Fruit fly (Drosophila melanogaster): ENCODE results near the gene CG44001.
A peak's percentile ranks its signal among the peaks of the same experiment; 100 is the strongest.

Gene CG44001

dm6 chr2L:5044892-5045619 is 2.0 kb downstream of the CG44001 start (continued):
- TF ChIP-seq lz (GFP tag; optimal IDR thresholded peaks at IDR 0.05) (peak; percentile 40), Sox102F (GFP tag; optimal IDR thresholded peaks at IDR 0.05) (peak; percentile 55), CG6163 (GFP tag; IDR thresholded peaks at IDR 0.05) (peak; percentile 59), Blimp-1 (GFP tag; optimal IDR thresholded peaks at IDR 0.05) (no peak), Ets96B (tag; optimal IDR thresholded peaks at IDR 0.05) (no peak), Eip93F (GFP tag; optimal IDR thresholded peaks at IDR 0.05) (peak; percentile 30), CG11762 (GFP tag; optimal IDR thresholded peaks at IDR 0.05; ENCODE audit: insufficient read depth) (no peak), CG6792 (GFP tag; optimal IDR thresholded peaks at IDR 0.05) (peak; percentile 11), CG10631 (GFP tag; optimal IDR thresholded peaks at IDR 0.05) (peak; percentile 57), Hr38 (GFP tag; optimal IDR thresholded peaks at IDR 0.05) (no peak), salr (GFP tag; optimal IDR thresholded peaks at IDR 0.05) (peak in 1 of 2 experiments; percentile 35), achi (GFP tag; optimal IDR thresholded peaks at IDR 0.05) (peak; percentile 58), CG9139 (GFP tag; optimal IDR thresholded peaks at IDR 0.05) (peak; percentile 7), OdsH (GFP tag; optimal IDR thresholded peaks at IDR 0.05) (peak; percentile 65), CG8119 (GFP tag; IDR thresholded peaks at IDR 0.05) (peak; percentile 42; the same call in 1 of the 3 replicates), CG16779 (tag; optimal IDR thresholded peaks at IDR 0.05) (peak; percentile 38), topi (GFP tag; optimal IDR thresholded peaks at IDR 0.05) (peak; percentile 37), CG32006 (GFP tag; optimal IDR thresholded peaks at IDR 0.05) (peak; percentile 70), spab (GFP tag; optimal IDR thresholded peaks at IDR 0.05) (no peak), ss (GFP tag; optimal IDR thresholded peaks at IDR 0.05) (peak in 1 of 2 experiments; percentile 28), Hr39 (GFP tag; optimal IDR thresholded peaks at IDR 0.05) (peak; percentile 37), Gug (GFP tag; IDR thresholded peaks at IDR 0.05) (peak; percentile 18; the same call in 1 of the 2 replicates), cyc (GFP tag; optimal IDR thresholded peaks at IDR 0.05) (peak; percentile 40), acj6 (GFP tag; optimal IDR thresholded peaks at IDR 0.05) (peak; percentile 36), CG34406 (GFP tag; optimal IDR thresholded peaks at IDR 0.05) (peak; percentile 11), Met (GFP tag; optimal IDR thresholded peaks at IDR 0.05) (peak; percentile 66)

- TF ChIP-seq Eip78C (GFP tag) (peak; percentile 32), CG6854 (GFP tag; optimal IDR thresholded peaks at IDR 0.05) (no peak)
Observed at dm6 chr2L:5046261-5046660, 3.2 kb downstream of the CG44001 start.

dm6 chr2L:5049974-5050373 is 6.9 kb downstream of the CG44001 start:
- no peak for TF ChIP-seq acj6 (GFP tag; optimal IDR thresholded peaks at IDR 0.05)
- peak; percentile 58 for TF ChIP-seq CG1621 (tag; optimal IDR thresholded peaks at IDR 0.05)
- TF ChIP-seq CG32006 (GFP tag; optimal IDR thresholded peaks at IDR 0.05), result peak; percentile 37
- TF ChIP-seq CG6276 (GFP tag; optimal IDR thresholded peaks at IDR 0.05), result peak; percentile 18

- no peak for TF ChIP-seq dac (GFP tag; optimal IDR thresholded peaks at IDR 0.05)
- peak; percentile 8 for TF ChIP-seq Eip78C (GFP tag)
Observed at dm6 chr2L:5050825-5051224, 7.8 kb downstream of the CG44001 start, which contains the start of gene CG9121. TSS of gene CG9121 (minus strand) at chr2L:5051062.

dm6 chr2L:5052367-5052914 is 9.4 kb downstream of the CG44001 start, which contains the start of gene senju:
TSS of gene senju (plus strand) at chr2L:5052843.
- TF ChIP-seq CG9139 (GFP tag; optimal IDR thresholded peaks at IDR 0.05) (peak; percentile 51), CG15336 (GFP tag; IDR thresholded peaks at IDR 0.05) (peak; percentile 84), fkh (GFP tag; optimal IDR thresholded peaks at IDR 0.05) (peak; percentile 83), OdsH (GFP tag; optimal IDR thresholded peaks at IDR 0.05) (peak; percentile 88), salr (GFP tag; optimal IDR thresholded peaks at IDR 0.05) (peak; percentile 66 to 67), Blimp-1 (GFP tag; optimal IDR thresholded peaks at IDR 0.05) (peak; percentile 48), CG11294 (GFP tag; IDR thresholded peaks at IDR 0.05) (peak; percentile 62), CG34406 (GFP tag; optimal IDR thresholded peaks at IDR 0.05) (peak; percentile 79), CG7368 (GFP tag; optimal IDR thresholded peaks at IDR 0.05) (peak; percentile 83), Hr39 (GFP tag; optimal IDR thresholded peaks at IDR 0.05) (peak; percentile 84), CG6163 (GFP tag; IDR thresholded peaks at IDR 0.05) (peak; percentile 92), Smox (GFP tag; optimal IDR thresholded peaks at IDR 0.05) (peak; percentile 84), cyc (GFP tag; optimal IDR thresholded peaks at IDR 0.05) (peak; percentile 84), CG3032 (tag; optimal IDR thresholded peaks at IDR 0.05) (peak; percentile 68), Ets96B (tag; optimal IDR thresholded peaks at IDR 0.05) (peak; percentile 77), ss (GFP tag; optimal IDR thresholded peaks at IDR 0.05) (peak; percentile 71 to 73), CG16779 (tag; optimal IDR thresholded peaks at IDR 0.05) (peak; percentile 58), CG6854 (GFP tag; optimal IDR thresholded peaks at IDR 0.05) (peak; percentile 77), Eip93F (GFP tag; optimal IDR thresholded peaks at IDR 0.05) (no peak), CG8632 (GFP tag; optimal IDR thresholded peaks at IDR 0.05) (peak; percentile 80), CG6276 (GFP tag; optimal IDR thresholded peaks at IDR 0.05) (no peak), CG6808 (GFP tag; optimal IDR thresholded peaks at IDR 0.05) (peak; percentile 75), dac (GFP tag; optimal IDR thresholded peaks at IDR 0.05) (peak; percentile 80), CG11762 (GFP tag; optimal IDR thresholded peaks at IDR 0.05; ENCODE audit: insufficient read depth) (peak; percentile 75), Sox102F (GFP tag; optimal IDR thresholded peaks at IDR 0.05) (peak; percentile 86)

Measured in whole organism, prepupa.